Fruit fly (Drosophila melanogaster) whole organism, larva: Measurements from ENCODE around the gene BobA.

Experiments
- noc ChIP-seq: fragments of 200-800 bp; sonication (Bioruptor generic); optimal IDR thresholded peaks from 3 replicates; lab custom pipeline; 2019; ENCODE audit warnings: missing biosample characterization, mild to moderate bottlenecking, missing genetic modification characterization, moderate library complexity

BobA gene

DNA sequence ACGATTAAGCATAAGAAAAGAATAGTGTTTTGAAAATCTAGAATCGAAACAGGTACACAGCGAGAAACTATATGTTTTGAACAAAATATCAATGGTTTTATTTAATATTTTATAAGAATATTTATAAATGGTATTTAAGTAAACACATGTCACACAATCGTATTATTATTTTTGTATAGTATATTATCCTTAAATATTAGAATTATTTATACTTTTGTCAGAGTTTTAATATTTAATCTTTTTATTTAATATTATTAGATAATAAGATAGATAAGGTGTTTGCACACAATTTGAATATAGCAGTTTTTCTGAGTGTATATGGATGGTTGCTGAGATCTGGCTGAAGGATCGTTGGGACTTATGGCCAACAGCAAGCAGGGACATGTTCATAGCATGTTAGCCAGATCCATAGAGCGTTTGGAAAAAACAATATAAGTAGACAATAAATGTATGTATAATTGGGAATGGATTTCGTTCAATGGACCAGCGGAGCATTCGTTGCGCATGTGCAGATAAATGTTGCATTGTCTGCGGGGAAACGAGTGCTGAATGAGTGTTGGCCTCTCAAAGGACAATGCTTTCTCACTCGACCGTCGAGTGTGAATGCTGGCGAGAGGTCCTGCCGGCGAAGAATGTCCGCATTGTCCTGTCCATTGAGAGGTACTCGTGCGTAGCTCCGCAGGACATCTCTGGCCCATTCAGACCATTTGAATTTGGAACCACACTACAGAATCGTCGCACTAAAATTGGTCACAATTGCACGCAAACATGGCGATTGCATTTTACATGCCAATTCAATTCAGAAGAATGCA is 7.1 kb upstream of the BobA start:
- no peak for TF ChIP-seq noc

DNA sequence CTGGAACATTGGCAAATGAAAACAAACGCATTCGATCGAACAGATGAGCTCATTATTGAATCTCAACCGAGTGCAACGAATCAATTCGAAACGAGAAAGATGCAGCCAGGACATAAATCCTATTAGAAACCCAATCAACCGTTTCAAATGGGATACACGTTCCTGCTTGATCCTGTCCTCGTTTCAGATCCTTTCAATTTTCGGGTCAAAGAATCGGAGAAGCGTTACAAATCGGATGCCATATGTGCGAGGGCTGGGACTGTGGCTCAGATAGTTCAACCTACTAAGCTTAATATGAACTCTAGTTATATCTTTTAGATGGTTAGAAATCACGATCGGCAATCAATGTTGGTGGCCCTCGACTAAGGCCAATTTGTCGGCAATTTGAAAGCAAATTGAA is 4.0 kb upstream of the BobA start:
- no peak for TF ChIP-seq noc

dm6 chr3L:14944231-14944630 is 1.7 kb downstream of the BobA start, which contains the start of gene CG13465:
CG13465 (minus strand) TSS chr3L:14944331.
- TF ChIP-seq noc = no peak

DNA sequence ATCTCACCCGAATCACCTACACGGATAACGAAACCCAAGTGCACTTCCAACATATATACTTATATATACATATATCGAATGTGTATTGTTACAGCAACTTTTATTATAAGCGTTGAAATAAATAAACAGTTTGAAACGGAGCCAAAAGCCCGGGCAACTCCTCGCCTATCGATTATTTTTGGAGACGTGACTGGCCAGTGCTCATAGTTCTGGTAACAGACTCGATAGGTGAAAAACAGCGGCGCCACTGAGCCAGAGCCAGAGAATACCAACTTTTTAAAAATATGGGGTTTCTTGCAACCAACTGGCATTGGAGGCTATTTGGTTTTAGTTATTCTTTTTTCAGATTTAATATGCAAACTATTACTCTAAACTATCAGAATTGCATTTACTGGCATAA is 3.2 kb downstream of the BobA start:
- TF ChIP-seq noc = no peak

DNA sequence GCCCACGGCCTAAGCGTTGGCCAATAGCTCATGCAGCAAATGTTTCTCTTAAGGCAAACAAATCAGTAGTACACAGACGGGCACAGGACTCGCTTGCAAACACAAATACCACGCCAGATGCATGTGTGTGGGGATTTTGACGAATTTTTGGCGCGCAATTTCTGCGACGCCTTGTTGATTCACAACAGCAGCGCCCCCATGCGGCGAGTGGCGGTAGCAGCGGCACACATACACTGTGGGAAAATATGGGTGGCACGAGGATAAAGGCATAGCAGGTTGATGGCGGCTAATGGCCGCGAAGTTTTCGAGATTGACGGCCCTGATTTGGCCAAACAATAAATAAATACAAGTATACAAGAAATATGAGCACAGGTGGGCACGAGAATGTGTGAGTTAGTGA is 20.3 kb downstream of the BobA start:
- no peak for TF ChIP-seq noc

DNA sequence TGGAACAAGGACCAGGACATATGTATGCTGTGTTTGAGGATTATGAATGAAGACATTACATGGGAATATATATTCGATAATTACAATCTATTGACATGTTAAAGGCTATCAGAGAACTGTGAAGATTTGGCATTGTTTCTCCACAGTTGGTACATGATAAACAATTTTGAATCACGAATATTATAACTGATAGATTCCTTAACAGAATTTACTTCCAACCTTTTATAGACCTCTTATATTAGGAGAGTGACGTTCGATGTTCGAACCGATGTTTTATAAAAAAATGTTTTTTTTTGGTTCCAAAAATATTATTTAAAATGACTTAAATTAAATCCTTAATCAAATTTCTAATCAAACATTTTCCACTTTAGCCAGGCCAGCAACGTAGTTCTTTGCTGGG is 42.4 kb downstream of the BobA start, which contains the start of gene DCX-EMAP:
Gene DCX-EMAP (plus strand): TSS at position 301 of the 400 bp plus-strand sequence.
- no peak for TF ChIP-seq noc
